Worm (Caenorhabditis elegans): Measurements from ENCODE around the gene tba-8.

- no peak for TF ChIP-seq ztf-29 (GFP tag; IDR thresholded peaks at IDR 0.05)
- TF ChIP-seq cog-1 (tag; optimal IDR thresholded peaks at IDR 0.05): no peak
- no peak for TF ChIP-seq klf-2 (GFP tag; conservative IDR thresholded peaks at IDR 0.05)
- no peak for TF ChIP-seq flt-1 (GFP tag; IDR thresholded peaks at IDR 0.05)
- 0 out of 2 replicates have a peak, but pooled peaks have one; percentile 47 for TF ChIP-seq T22C8.4 (GFP tag; IDR thresholded peaks at IDR 0.05)
- TF ChIP-seq med-1 (GFP tag; optimal IDR thresholded peaks at IDR 0.05; ENCODE audit: insufficient read depth): no peak
- no peak for TF ChIP-seq ref-1 (GFP tag; conservative IDR thresholded peaks at IDR 0.05)
- TF ChIP-seq tab-1 (GFP tag; IDR thresholded peaks at IDR 0.05): no peak
These were observed 46.8 kb upstream of the tba-8 start for ce11 chrX:9504911-9505397.
